Worm (Caenorhabditis elegans) whole organism, L4 larva: ENCODE measurements around the gene nse-4.

Source experiments
- D1046.2 ChIP-seq: fragments of 200-800 bp; sonication (Bioruptor generic); IDR thresholded peaks from 2 replicates; pipeline ENCODE4 v1.3.6; 2022; ENCODE audit warnings: missing genetic modification characterization, missing compliant biosample characterization
- Y105C5A.15 ChIP-seq: fragments of 200-800 bp; sonication (Bioruptor generic); IDR thresholded peaks from 2 replicates; pipeline ENCODE4 v1.3.6; 2022; ENCODE audit warnings: missing genetic modification characterization, missing compliant biosample characterization
- Y48G9A.11 ChIP-seq: fragments of 200-800 bp; sonication (Bioruptor generic); IDR thresholded peaks from 2 replicates; pipeline ENCODE4 v1.3.6; 2022; ENCODE audit warnings: missing genetic modification reagents, missing genetic modification characterization, missing compliant biosample characterization
- ZK546.5 ChIP-seq, 2 experiments: sonication (generic microtip); optimal IDR thresholded peaks; 2 replicates each; lab custom pipeline; 2017; ENCODE audit warnings: missing biosample characterization in 2 of 2, missing genetic modification characterization in 2 of 2
- aha-1 ChIP-seq: fragments of 150-350 bp; peaks from one replicate; lab custom pipeline; 2014; ENCODE audit warnings: missing biosample characterization, missing genetic modification characterization
- aly-2 ChIP-seq: sonication (generic microtip); optimal IDR thresholded peaks from 2 replicates; lab custom pipeline; 2018; ENCODE audit warnings: missing biosample characterization, missing genetic modification characterization
- ama-1 ChIP-seq: fragments of 150-350 bp; optimal IDR thresholded peaks from 2 replicates; lab custom pipeline; 2014; ENCODE audit warnings: inconsistent platforms, mixed read lengths
- arid-1 ChIP-seq: fragments of 200-800 bp; sonication (Bioruptor generic); conservative IDR thresholded peaks from 2 replicates; pipeline ENCODE4 v1.3.6; 2022; ENCODE audit warnings: missing genetic modification reagents, missing genetic modification characterization, missing compliant biosample characterization
- ceh-32 ChIP-seq: sonication (generic microtip); optimal IDR thresholded peaks from 2 replicates; lab custom pipeline; 2016; ENCODE audit warnings: mild to moderate bottlenecking, missing genetic modification characterization, missing compliant biosample characterization; ENCODE audit not compliant: poor library complexity
- ceh-82 ChIP-seq: sonication (generic microtip); optimal IDR thresholded peaks from 2 replicates; lab custom pipeline; 2017; ENCODE audit warnings: missing biosample characterization, missing genetic modification characterization
- cey-2 ChIP-seq: sonication (generic microtip); optimal IDR thresholded peaks from 3 replicates; lab custom pipeline; 2017; ENCODE audit warnings: missing genetic modification characterization, mild to moderate bottlenecking, missing compliant biosample characterization, antibody characterized with exemption, borderline replicate concordance; ENCODE audit not compliant: insufficient read depth
- ctbp-1 ChIP-seq: fragments of 200-800 bp; sonication (Bioruptor generic); IDR thresholded peaks from 2 replicates; pipeline ENCODE4 v1.3.6; 2022; ENCODE audit warnings: missing genetic modification reagents, missing genetic modification characterization, missing compliant biosample characterization
- daf-12 ChIP-seq: fragments of 150-350 bp; optimal IDR thresholded peaks from 2 replicates; lab custom pipeline; 2014; ENCODE audit warnings: missing biosample characterization, missing genetic modification reagents, missing genetic modification characterization
- daf-16 ChIP-seq, 3 experiments: sonication (generic microtip); optimal IDR thresholded peaks; 2 replicates each; lab custom pipeline; 2016 to 2017; ENCODE audit warnings: missing genetic modification characterization in 3 of 3, missing genetic modification reagents in 3 of 3, mild to moderate bottlenecking in 2 of 3, missing compliant biosample characterization in 2 of 3, missing biosample characterization in 1 of 3, moderate library complexity in 1 of 3
- dmd-6 ChIP-seq: fragments of 200-800 bp; sonication (Bioruptor generic); IDR thresholded peaks from 2 replicates; pipeline ENCODE4 v1.3.6; 2022; ENCODE audit warnings: missing genetic modification reagents, missing genetic modification characterization, missing compliant biosample characterization
- dpl-1 ChIP-seq: fragments of 150-350 bp; optimal IDR thresholded peaks from 2 replicates; lab custom pipeline; 2014; ENCODE audit warnings: missing biosample characterization, missing genetic modification reagents, missing genetic modification characterization
- dve-1 ChIP-seq: sonication (generic microtip); optimal IDR thresholded peaks from 2 replicates; lab custom pipeline; 2017; ENCODE audit warnings: antibody characterized with exemption, mild to moderate bottlenecking, missing genetic modification characterization, missing compliant biosample characterization; ENCODE audit not compliant: insufficient read depth
- fkh-10 ChIP-seq: fragments of 150-350 bp; optimal IDR thresholded peaks from 2 replicates; lab custom pipeline; 2014; ENCODE audit warnings: missing biosample characterization, missing genetic modification reagents, missing genetic modification characterization
- fos-1 ChIP-seq: fragments of 150-350 bp; optimal IDR thresholded peaks from 2 replicates; lab custom pipeline; 2014; ENCODE audit warnings: missing biosample characterization, missing genetic modification characterization
- hlh-11 ChIP-seq: fragments of 200-800 bp; sonication (Bioruptor generic); optimal IDR thresholded peaks from 2 replicates; lab custom pipeline; 2018; ENCODE audit warnings: mild to moderate bottlenecking, missing genetic modification characterization, missing compliant biosample characterization
- hlh-30 ChIP-seq: sonication (generic microtip); optimal IDR thresholded peaks from 2 replicates; lab custom pipeline; 2017; ENCODE audit warnings: antibody characterized with exemption, mild to moderate bottlenecking, missing genetic modification characterization, missing compliant biosample characterization; ENCODE audit not compliant: insufficient read depth
- hmg-1.1 ChIP-seq: fragments of 200-800 bp; sonication (Bioruptor generic); IDR thresholded peaks from 2 replicates; pipeline ENCODE4 v1.3.6; 2022; ENCODE audit warnings: missing genetic modification reagents, missing genetic modification characterization, missing compliant biosample characterization
- lin-13 ChIP-seq: fragments of 150-350 bp; optimal IDR thresholded peaks from 2 replicates; lab custom pipeline; 2014; ENCODE audit warnings: missing biosample characterization, missing genetic modification reagents, missing genetic modification characterization
- lin-15B ChIP-seq: fragments of 150-350 bp; sonication (generic microtip); optimal IDR thresholded peaks from 3 replicates; lab custom pipeline; 2014; ENCODE audit warnings: missing biosample characterization, missing genetic modification characterization
- lin-38 ChIP-seq: fragments of 200-800 bp; sonication (Bioruptor generic); IDR thresholded peaks from 2 replicates; pipeline ENCODE4 v1.3.6; 2022; ENCODE audit warnings: missing genetic modification reagents, missing genetic modification characterization, missing compliant biosample characterization
- lin-39 ChIP-seq: fragments of 150-350 bp; optimal IDR thresholded peaks from 2 replicates; lab custom pipeline; 2014; ENCODE audit warnings: missing biosample characterization, missing genetic modification reagents, missing genetic modification characterization
- lsy-2 ChIP-seq, 2 experiments: fragments of 150-350 bp in 1 of 2; sonication (generic microtip) in 1 of 2; optimal IDR thresholded peaks; 2 replicates each; lab custom pipeline; 2014 to 2017; ENCODE audit warnings: missing biosample characterization in 2 of 2, missing genetic modification characterization in 2 of 2
- madf-5 ChIP-seq, 2 experiments: fragments of 200-800 bp; sonication (Bioruptor generic); IDR thresholded peaks; 2 replicates each; pipeline ENCODE4 v1.3.6; 2022; ENCODE audit warnings: missing compliant biosample characterization in 2 of 2, missing genetic modification characterization in 2 of 2
- mdl-1 ChIP-seq, 2 experiments: fragments of 150-350 bp in 1 of 2; sonication (generic microtip) in 1 of 2; optimal IDR thresholded peaks; 2 replicates each; lab custom pipeline; 2014 to 2017; ENCODE audit warnings: missing biosample characterization in 2 of 2, missing genetic modification characterization in 2 of 2
- mdt-29 ChIP-seq: fragments of 200-800 bp; sonication (Bioruptor generic); IDR thresholded peaks from 2 replicates; pipeline ENCODE4 v1.3.6; 2022; ENCODE audit warnings: missing genetic modification reagents, missing genetic modification characterization, missing compliant biosample characterization
- mes-2 ChIP-seq: sonication (generic microtip); optimal IDR thresholded peaks from 2 replicates; lab custom pipeline; 2016; ENCODE audit warnings: missing genotype, mild to moderate bottlenecking, missing genetic modification characterization, missing compliant biosample characterization; ENCODE audit not compliant: poor library complexity, severe bottlenecking
- mxl-2 ChIP-seq: fragments of 200-800 bp; sonication (Bioruptor generic); conservative IDR thresholded peaks from 2 replicates; pipeline ENCODE4 v1.3.6; 2022; ENCODE audit warnings: missing genetic modification reagents, missing genetic modification characterization, missing compliant biosample characterization
- nhr-10 ChIP-seq: fragments of 150-350 bp; optimal IDR thresholded peaks from 2 replicates; lab custom pipeline; 2014; ENCODE audit warnings: missing biosample characterization, missing genetic modification characterization
- nhr-28 ChIP-seq: fragments of 150-350 bp; optimal IDR thresholded peaks from 2 replicates; lab custom pipeline; 2014; ENCODE audit warnings: missing biosample characterization, missing genetic modification characterization
- nhr-48 ChIP-seq: sonication (generic microtip); optimal IDR thresholded peaks from 2 replicates; lab custom pipeline; 2016; ENCODE audit warnings: mild to moderate bottlenecking, missing genetic modification characterization, missing compliant biosample characterization
- nhr-76 ChIP-seq: fragments of 150-350 bp; optimal IDR thresholded peaks from 2 replicates; lab custom pipeline; 2014; ENCODE audit warnings: missing biosample characterization, missing genetic modification characterization
- nhr-77 ChIP-seq: fragments of 150-350 bp; optimal IDR thresholded peaks from 2 replicates; lab custom pipeline; 2014; ENCODE audit warnings: missing biosample characterization, missing genetic modification characterization
- set-16 ChIP-seq: fragments of 200-800 bp; sonication (Bioruptor generic); IDR thresholded peaks from 2 replicates; pipeline ENCODE4 v1.3.6; 2022; ENCODE audit warnings: missing genetic modification reagents, missing genetic modification characterization, missing compliant biosample characterization
- skn-1 ChIP-seq: fragments of 150-350 bp; optimal IDR thresholded peaks from 2 replicates; lab custom pipeline; 2014; ENCODE audit warnings: missing biosample characterization, missing genetic modification characterization
- snpc-4 ChIP-seq: fragments of 150-350 bp; optimal IDR thresholded peaks from 2 replicates; lab custom pipeline; 2014; ENCODE audit warnings: missing biosample characterization, missing genetic modification characterization
- spr-1 ChIP-seq: sonication (generic microtip); optimal IDR thresholded peaks from 2 replicates; lab custom pipeline; 2016; ENCODE audit warnings: mild to moderate bottlenecking, missing genetic modification characterization, missing compliant biosample characterization
- tag-97 ChIP-seq: fragments of 200-800 bp; sonication (Bioruptor generic); IDR thresholded peaks from 2 replicates; pipeline ENCODE4 v1.3.6; 2022; ENCODE audit warnings: missing genetic modification characterization, missing compliant biosample characterization
- tra-1 ChIP-seq: fragments of 200-800 bp; sonication (Bioruptor generic); IDR thresholded peaks from 2 replicates; pipeline ENCODE4 v1.3.6; 2022; ENCODE audit warnings: missing genetic modification reagents, missing genetic modification characterization, missing compliant biosample characterization
- vab-7 ChIP-seq: fragments of 200-800 bp; sonication (Bioruptor generic); IDR thresholded peaks from 2 replicates; pipeline ENCODE4 v1.3.6; 2022; ENCODE audit warnings: missing genetic modification reagents, missing genetic modification characterization, missing compliant biosample characterization
- zfp-2 ChIP-seq: sonication (generic microtip); optimal IDR thresholded peaks from 2 replicates; lab custom pipeline; 2016; ENCODE audit warnings: mild to moderate bottlenecking, missing genetic modification characterization, missing compliant biosample characterization
- zip-2 ChIP-seq: fragments of 150-350 bp; optimal IDR thresholded peaks from 2 replicates; lab custom pipeline; 2014; ENCODE audit warnings: missing biosample characterization, missing genetic modification characterization
- ztf-11 ChIP-seq: fragments of 150-350 bp; optimal IDR thresholded peaks from 2 replicates; lab custom pipeline; 2014; ENCODE audit warnings: missing biosample characterization, missing genetic modification characterization
- ztf-7 ChIP-seq: fragments of 150-350 bp; optimal IDR thresholded peaks from 2 replicates; lab custom pipeline; 2014; ENCODE audit warnings: missing biosample characterization, missing genetic modification characterization

The nse-4 gene

ce11 chrIV:11491422-11491821, 10.8 kb downstream of the nse-4 start (continued):
- TF ChIP-seq cey-2 (tag; lab: Kevin White, UChicago) (peak; percentile 60), ceh-82 (no peak), lin-38 (GFP tag; lab: Robert Waterston, UW) (0 out of 2 replicates have a peak, but pooled peaks have one; percentile 19), fkh-10 (no peak), ZK546.5 (tag; optimal IDR thresholded peaks at IDR 0.05; lab: Kevin White, UChicago) (no peak), hmg-1.1 (GFP tag; lab: Robert Waterston, UW) (0 out of 2 replicates have a peak, but pooled peaks have one; percentile 25), Y105C5A.15 (GFP tag; lab: Robert Waterston, UW) (no peak), zfp-2 (no peak), Y48G9A.11 (no peak), mxl-2 (GFP tag; lab: Robert Waterston, UW) (no peak), mdt-29 (GFP tag; lab: Robert Waterston, UW) (no peak), tag-97 (GFP tag; lab: Robert Waterston, UW) (no peak), nhr-48 (tag; lab: Kevin White, UChicago) (peak; percentile 72), tra-1 (GFP tag; lab: Robert Waterston, UW) (no peak), dmd-6 (GFP tag; lab: Robert Waterston, UW) (peak; percentile 49), ztf-7 (no peak), nhr-77 (tag; lab: Kevin White, UChicago) (no peak), nhr-10 (tag; lab: Kevin White, UChicago) (no peak), hlh-11 (tag; lab: Kevin White, UChicago) (peak; percentile 82), skn-1 (tag; lab: Kevin White, UChicago) (no peak), lsy-2 (tag; optimal IDR thresholded peaks at IDR 0.05; lab: Kevin White, UChicago) (peak in 1 of 2 experiments; percentile 46), ceh-32 (no peak), spr-1 (tag; lab: Kevin White, UChicago) (peak; percentile 56), zip-2 (tag; lab: Kevin White, UChicago) (no peak), lin-15B (tag; lab: Kevin White, UChicago) (no peak), snpc-4 (tag; lab: Kevin White, UChicago) (no peak), nhr-76 (tag; lab: Kevin White, UChicago) (peak; percentile 19)

ce11 chrIV:11492345-11492744, 11.7 kb downstream of the nse-4 start:
- TF ChIP-seq mdt-29 (GFP tag; lab: Robert Waterston, UW) (no peak), lin-39 (no peak), ZK546.5 (tag; optimal IDR thresholded peaks at IDR 0.05; lab: Kevin White, UChicago) (no peak), fos-1 (tag; lab: Kevin White, UChicago) (no peak), nhr-28 (tag; lab: Kevin White, UChicago) (peak; percentile 48), arid-1 (GFP tag; lab: Robert Waterston, UW) (no peak), madf-5 (GFP tag; IDR thresholded peaks at IDR 0.05; lab: Robert Waterston, UW) (no peak), mdl-1 (tag; optimal IDR thresholded peaks at IDR 0.05; lab: Kevin White, UChicago) (no peak), ctbp-1 (GFP tag; lab: Robert Waterston, UW) (no peak), hlh-30 (peak; percentile 47), dmd-6 (GFP tag; lab: Robert Waterston, UW) (peak; percentile 28; the same call in 1 of the 2 replicates), cey-2 (tag; lab: Kevin White, UChicago) (no peak), aha-1 (tag; lab: Kevin White, UChicago) (peak; percentile 83)

ce11 chrIV:11493899-11494298, 13.3 kb downstream of the nse-4 start:
- TF ChIP-seq ztf-11, result no peak
- TF ChIP-seq lin-13 (GFP tag; lab: Kevin White, UChicago), result no peak
- no peak for TF ChIP-seq vab-7
- TF ChIP-seq D1046.2 (GFP tag; lab: Robert Waterston, UW), result no peak
- no peak for TF ChIP-seq ama-1
- TF ChIP-seq aly-2 (tag; lab: Kevin White, UChicago), result no peak
- TF ChIP-seq spr-1 (tag; lab: Kevin White, UChicago), result no peak
- TF ChIP-seq dve-1, result no peak
- TF ChIP-seq set-16, result no peak
- no peak for TF ChIP-seq mes-2 (tag; lab: Kevin White, UChicago)
- no peak for TF ChIP-seq daf-12 (tag; lab: Kevin White, UChicago)
- no peak for TF ChIP-seq lin-15B (tag; lab: Kevin White, UChicago)
- TF ChIP-seq nhr-76 (tag; lab: Kevin White, UChicago), result no peak
- TF ChIP-seq zip-2 (tag; lab: Kevin White, UChicago), result no peak
- TF ChIP-seq nhr-28 (tag; lab: Kevin White, UChicago), result peak; percentile 15
- TF ChIP-seq daf-16 (GFP tag; optimal IDR thresholded peaks at IDR 0.05; lab: Kevin White, UChicago), result no peak
- no peak for TF ChIP-seq daf-16 (tag; optimal IDR thresholded peaks at IDR 0.05; lab: Kevin White, UChicago)
- no peak for TF ChIP-seq dpl-1 (GFP tag; lab: Kevin White, UChicago)
- TF ChIP-seq mdl-1 (tag; optimal IDR thresholded peaks at IDR 0.05; lab: Kevin White, UChicago), result no peak
